Fruit fly (Drosophila melanogaster): Measurements from ENCODE around the gene Pvf3.

The Pvf3 gene

dm6 chr2L:7175786-7176185, 18.3 kb upstream of the Pvf3 start:
- no peak for TF ChIP-seq CG11294 (GFP tag; IDR thresholded peaks at IDR 0.05)
- no peak for TF ChIP-seq CG6808 (GFP tag; optimal IDR thresholded peaks at IDR 0.05)
- TF ChIP-seq CG6792 (GFP tag; optimal IDR thresholded peaks at IDR 0.05): peak; percentile 49
- no peak for TF ChIP-seq Met (GFP tag; optimal IDR thresholded peaks at IDR 0.05)
- TF ChIP-seq Sox14 (GFP tag; optimal IDR thresholded peaks at IDR 0.05): no peak
- peak; percentile 26 for TF ChIP-seq CG32006 (GFP tag; optimal IDR thresholded peaks at IDR 0.05)
- no peak for TF ChIP-seq Ets21C (GFP tag; optimal IDR thresholded peaks at IDR 0.05)
- TF ChIP-seq CG34406 (GFP tag; optimal IDR thresholded peaks at IDR 0.05): peak; percentile 39
- peak; percentile 15 for TF ChIP-seq CG11902 (GFP tag; optimal IDR thresholded peaks at IDR 0.05)
- TF ChIP-seq CG10669 (GFP tag; optimal IDR thresholded peaks at IDR 0.05): no peak
- TF ChIP-seq CG8119 (GFP tag; IDR thresholded peaks at IDR 0.05): no peak
- TF ChIP-seq CG3919 (GFP tag; optimal IDR thresholded peaks at IDR 0.05): peak; percentile 75
- TF ChIP-seq CG6163 (GFP tag; IDR thresholded peaks at IDR 0.05): peak; percentile 83
- peak; percentile 55 for TF ChIP-seq CG31627 (GFP tag; optimal IDR thresholded peaks at IDR 0.05)
- peak; percentile 19 for TF ChIP-seq Smox (GFP tag; optimal IDR thresholded peaks at IDR 0.05)
- no peak for TF ChIP-seq CG6854 (GFP tag; optimal IDR thresholded peaks at IDR 0.05)
- TF ChIP-seq net (GFP tag; optimal IDR thresholded peaks at IDR 0.05): no peak
- TF ChIP-seq Eip75B (GFP tag; optimal IDR thresholded peaks at IDR 0.05): peak; percentile 12
- TF ChIP-seq dac (GFP tag; optimal IDR thresholded peaks at IDR 0.05): no peak
- TF ChIP-seq OdsH (GFP tag; optimal IDR thresholded peaks at IDR 0.05): no peak
- TF ChIP-seq spab (GFP tag; optimal IDR thresholded peaks at IDR 0.05): no peak
- TF ChIP-seq acj6 (GFP tag; optimal IDR thresholded peaks at IDR 0.05): peak; percentile 63
- TF ChIP-seq Hr39 (GFP tag; optimal IDR thresholded peaks at IDR 0.05): peak; percentile 20
- no peak for TF ChIP-seq svp (GFP tag)
- no peak for TF ChIP-seq esn (GFP tag; optimal IDR thresholded peaks at IDR 0.05)
- no peak for TF ChIP-seq vri (GFP tag; optimal IDR thresholded peaks at IDR 0.05)
- no peak for TF ChIP-seq fkh (GFP tag; optimal IDR thresholded peaks at IDR 0.05)
- TF ChIP-seq CG3032 (tag; optimal IDR thresholded peaks at IDR 0.05): no peak
- TF ChIP-seq CG9139 (GFP tag; optimal IDR thresholded peaks at IDR 0.05): peak; percentile 36
- TF ChIP-seq Blimp-1 (GFP tag; optimal IDR thresholded peaks at IDR 0.05): no peak
- no peak for TF ChIP-seq pdm3 (GFP tag; optimal IDR thresholded peaks at IDR 0.05)
- TF ChIP-seq Gug (GFP tag; IDR thresholded peaks at IDR 0.05): no peak
- TF ChIP-seq CG8632 (GFP tag; optimal IDR thresholded peaks at IDR 0.05): peak; percentile 37
- no peak for TF ChIP-seq Sox15 (GFP tag; optimal IDR thresholded peaks at IDR 0.05)
- TF ChIP-seq CG4318 (GFP tag; optimal IDR thresholded peaks at IDR 0.05): no peak
- peak; percentile 51 for TF ChIP-seq CG1621 (tag; optimal IDR thresholded peaks at IDR 0.05)
- peak; percentile 6 for TF ChIP-seq Ets96B (tag; optimal IDR thresholded peaks at IDR 0.05)
- no peak for TF ChIP-seq CG6276 (GFP tag; optimal IDR thresholded peaks at IDR 0.05)
- TF ChIP-seq cyc (GFP tag; optimal IDR thresholded peaks at IDR 0.05): peak; percentile 66
- no peak for TF ChIP-seq fd85E (GFP tag; optimal IDR thresholded peaks at IDR 0.05)
- no peak for TF ChIP-seq CG10631 (GFP tag; optimal IDR thresholded peaks at IDR 0.05)
- TF ChIP-seq CG8319 (GFP tag; optimal IDR thresholded peaks at IDR 0.05): no peak
- no peak for TF ChIP-seq fd59A (GFP tag; optimal IDR thresholded peaks at IDR 0.05)
- TF ChIP-seq topi (GFP tag; optimal IDR thresholded peaks at IDR 0.05): peak; percentile 62
- no peak for TF ChIP-seq CG7368 (GFP tag; optimal IDR thresholded peaks at IDR 0.05)
- TF ChIP-seq CG15336 (GFP tag; IDR thresholded peaks at IDR 0.05): no peak
- TF ChIP-seq Eip78C (GFP tag): peak; percentile 84
- TF ChIP-seq CG16779 (tag; optimal IDR thresholded peaks at IDR 0.05): no peak
- TF ChIP-seq achi (GFP tag; optimal IDR thresholded peaks at IDR 0.05): no peak
- TF ChIP-seq Eip93F (GFP tag; optimal IDR thresholded peaks at IDR 0.05): no peak
- TF ChIP-seq eg (GFP tag; IDR thresholded peaks at IDR 0.05): no peak
- peak; percentile 53 for TF ChIP-seq dsx (GFP tag; optimal IDR thresholded peaks at IDR 0.05; ENCODE audit: poor library complexity, severe bottlenecking)
- TF ChIP-seq lz (GFP tag; optimal IDR thresholded peaks at IDR 0.05): no peak
